Fruit fly (Drosophila melanogaster) whole organism, embryonic: ENCODE results near the gene CG11811.
A peak's percentile ranks its signal among the peaks of the same experiment; 100 is the strongest.

Source experiments
- ATbp ChIP-seq: fragments of 200-800 bp; sonication (Bioruptor generic); optimal IDR thresholded peaks from 2 replicates; lab custom pipeline; 2017; ENCODE audit warnings: missing biosample characterization, mild to moderate bottlenecking, missing genetic modification characterization, missing genetic modification reagents
- Ada2b ChIP-seq: fragments of 200-800 bp; sonication (Bioruptor generic); IDR thresholded peaks from 2 replicates; pipeline ENCODE4 v1.3.6; 2022; ENCODE audit warnings: missing biosample characterization, missing genetic modification characterization
- BtbVII ChIP-seq: fragments of 200-800 bp; sonication (Bioruptor generic); optimal IDR thresholded peaks from 3 replicates; lab custom pipeline; 2017; ENCODE audit warnings: missing biosample characterization, mild to moderate bottlenecking, missing genetic modification characterization
- CG10654 ChIP-seq: fragments of 200-800 bp; sonication (Bioruptor generic); optimal IDR thresholded peaks from 2 replicates; lab custom pipeline; 2016; ENCODE audit warnings: missing biosample characterization, missing genetic modification characterization
- CG11247 ChIP-seq: fragments of 200-800 bp; sonication (Bioruptor generic); IDR thresholded peaks from 2 replicates; pipeline ENCODE4 v1.3.6; 2022; ENCODE audit warnings: missing biosample characterization, missing genetic modification characterization
- CG11398 ChIP-seq: fragments of 200-800 bp; sonication (Bioruptor generic); optimal IDR thresholded peaks from 2 replicates; lab custom pipeline; 2016; ENCODE audit warnings: missing biosample characterization, missing genetic modification characterization
- CG12769 ChIP-seq: fragments of 200-800 bp; sonication (Bioruptor generic); optimal IDR thresholded peaks from 2 replicates; lab custom pipeline; 2019; ENCODE audit warnings: missing biosample characterization, mild to moderate bottlenecking, missing genetic modification characterization, moderate library complexity
- CG15514 ChIP-seq: fragments of 200-800 bp; sonication (Bioruptor generic); optimal IDR thresholded peaks from 3 replicates; lab custom pipeline; 2017; ENCODE audit warnings: missing biosample characterization, missing genetic modification characterization, mild to moderate bottlenecking, moderate library complexity, missing genetic modification reagents
- CG1602 ChIP-seq: fragments of 200-800 bp; sonication (Bioruptor generic); optimal IDR thresholded peaks from 3 replicates; lab custom pipeline; 2016; ENCODE audit warnings: missing biosample characterization, missing genetic modification characterization
- CG2199 ChIP-seq: fragments of 200-800 bp; sonication (Bioruptor generic); IDR thresholded peaks from 3 replicates; pipeline ENCODE4 v1.3.6; 2022; ENCODE audit warnings: missing biosample characterization, missing genetic modification characterization
- CG2712 ChIP-seq: fragments of 200-800 bp; optimal IDR thresholded peaks from 3 replicates; lab custom pipeline; 2019; ENCODE audit warnings: missing biosample characterization, mild to moderate bottlenecking, missing genetic modification characterization, moderate library complexity
- CG31365 ChIP-seq: fragments of 200-800 bp; sonication (Bioruptor generic); optimal IDR thresholded peaks from 2 replicates; lab custom pipeline; 2018; ENCODE audit warnings: missing biosample characterization, mild to moderate bottlenecking, missing genetic modification characterization
- CG7928 ChIP-seq: fragments of 200-800 bp; sonication (Bioruptor generic); optimal IDR thresholded peaks from 2 replicates; lab custom pipeline; 2017; ENCODE audit warnings: missing biosample characterization, mild to moderate bottlenecking, missing genetic modification characterization
- CG7963 ChIP-seq: fragments of 200-800 bp; sonication (Bioruptor generic); IDR thresholded peaks from 3 replicates; pipeline ENCODE4 v1.3.6; 2022; ENCODE audit warnings: missing biosample characterization, missing genetic modification characterization; ENCODE audit not compliant: partially characterized antibody
- CG8290 ChIP-seq, 3 experiments: fragments of 200-800 bp; sonication (Bioruptor generic); optimal IDR thresholded peaks; 2 replicates each; lab custom pipeline; 2016 to 2019; ENCODE audit warnings: missing biosample characterization in 3 of 3, missing genetic modification characterization in 3 of 3, mild to moderate bottlenecking in 2 of 3, moderate library complexity in 1 of 3
- CG9797 ChIP-seq: fragments of 200-800 bp; sonication (Bioruptor generic); optimal IDR thresholded peaks from 3 replicates; lab custom pipeline; 2018; ENCODE audit warnings: missing biosample characterization, mild to moderate bottlenecking, missing genetic modification characterization
- CG9932 ChIP-seq: fragments of 200-800 bp; sonication (Bioruptor generic); IDR thresholded peaks from 2 replicates; pipeline ENCODE4 v1.3.6; 2022; ENCODE audit warnings: missing biosample characterization, missing genetic modification characterization
- Camta ChIP-seq: fragments of 200-800 bp; sonication (Bioruptor generic); optimal IDR thresholded peaks from 2 replicates; lab custom pipeline; 2016; ENCODE audit warnings: missing biosample characterization, missing genetic modification characterization
- CoRest ChIP-seq: fragments of 200-800 bp; sonication (Bioruptor generic); optimal IDR thresholded peaks from 3 replicates; lab custom pipeline; 2018; ENCODE audit warnings: missing biosample characterization, mild to moderate bottlenecking, missing genetic modification characterization, moderate library complexity
- Deaf1 ChIP-seq: fragments of 200-800 bp; optimal IDR thresholded peaks from 3 replicates; lab custom pipeline; 2019; ENCODE audit warnings: missing biosample characterization, mild to moderate bottlenecking, missing genetic modification characterization, moderate library complexity
- ERR ChIP-seq: fragments of 200-800 bp; sonication (Bioruptor generic); optimal IDR thresholded peaks from 2 replicates; lab custom pipeline; 2016; ENCODE audit warnings: missing biosample characterization, missing genetic modification characterization
- Eip74EF ChIP-seq, 2 experiments: fragments of 200-800 bp in 1 of 2; fragments of >200 bp in 1 of 2; sonication (Bioruptor generic) in 1 of 2; optimal IDR thresholded peaks; 2 replicates each; lab custom pipeline; 2017 to 2019; ENCODE audit warnings: missing biosample characterization in 2 of 2, missing genetic modification characterization in 2 of 2, mild to moderate bottlenecking in 1 of 2, moderate library complexity in 1 of 2
- Fer3 ChIP-seq: fragments of 200-800 bp; sonication (Bioruptor generic); optimal IDR thresholded peaks from 2 replicates; lab custom pipeline; 2018; ENCODE audit warnings: missing biosample characterization, mild to moderate bottlenecking, missing genetic modification characterization, moderate library complexity
- HmgD ChIP-seq: fragments of 200-800 bp; sonication (Bioruptor generic); optimal IDR thresholded peaks from 3 replicates; lab custom pipeline; 2016; ENCODE audit warnings: missing biosample characterization, missing genetic modification characterization
- Lpt ChIP-seq: fragments of >200 bp; optimal IDR thresholded peaks from 2 replicates; lab custom pipeline; 2018; ENCODE audit warnings: missing biosample characterization, missing genetic modification characterization
- NC2α ChIP-seq: fragments of 200-800 bp; sonication (Bioruptor generic); optimal IDR thresholded peaks from 2 replicates; lab custom pipeline; 2016; ENCODE audit warnings: missing biosample characterization, missing genetic modification characterization
- Scr ChIP-seq: fragments of 200-800 bp; sonication (Bioruptor generic); IDR thresholded peaks from 2 replicates; pipeline ENCODE4 v1.3.6; 2022; ENCODE audit warnings: missing biosample characterization, missing genetic modification characterization; ENCODE audit not compliant: partially characterized antibody
- Usf ChIP-seq: fragments of 200-800 bp; sonication (Bioruptor generic); optimal IDR thresholded peaks from 2 replicates; lab custom pipeline; 2017; ENCODE audit warnings: missing genotype, missing biosample characterization, missing genetic modification characterization
- ab ChIP-seq: fragments of 200-800 bp; sonication (Bioruptor generic); optimal IDR thresholded peaks from 2 replicates; lab custom pipeline; 2016; ENCODE audit warnings: missing biosample characterization, missing genetic modification characterization
- amos ChIP-seq: fragments of 200-800 bp; sonication (Bioruptor generic); IDR thresholded peaks from 2 replicates; pipeline ENCODE4 v1.3.6; 2022; ENCODE audit warnings: missing biosample characterization, missing genetic modification characterization; ENCODE audit not compliant: partially characterized antibody
- bab2 ChIP-seq: fragments of 200-800 bp; sonication (Bioruptor generic); optimal IDR thresholded peaks from 2 replicates; lab custom pipeline; 2016; ENCODE audit warnings: missing biosample characterization, missing genetic modification characterization
- bigmax ChIP-seq: fragments of 200-800 bp; sonication (Bioruptor generic); optimal IDR thresholded peaks from 2 replicates; lab custom pipeline; 2018; ENCODE audit warnings: missing biosample characterization, mild to moderate bottlenecking, missing genetic modification characterization
- btn ChIP-seq: fragments of 200-800 bp; sonication (Bioruptor generic); optimal IDR thresholded peaks from 2 replicates; lab custom pipeline; 2016; ENCODE audit warnings: missing biosample characterization, missing genetic modification characterization
- chif ChIP-seq, 2 experiments: fragments of 200-800 bp; sonication (Bioruptor generic); optimal IDR thresholded peaks; 3 replicates each; lab custom pipeline; 2016; ENCODE audit warnings: missing biosample characterization in 2 of 2, missing genetic modification characterization in 2 of 2
- crol ChIP-seq: fragments of 200-800 bp; sonication (Bioruptor generic); IDR thresholded peaks from 2 replicates; pipeline ENCODE4 v1.3.6; 2022; ENCODE audit warnings: missing biosample characterization, missing genetic modification characterization
- dimm ChIP-seq: fragments of 200-800 bp; sonication (Bioruptor generic); IDR thresholded peaks from 2 replicates; pipeline ENCODE4 v1.3.6; 2022; ENCODE audit warnings: missing biosample characterization, missing genetic modification characterization
- fd102C ChIP-seq: fragments of 200-800 bp; sonication (Bioruptor generic); optimal IDR thresholded peaks from 2 replicates; lab custom pipeline; 2018; ENCODE audit warnings: missing biosample characterization, mild to moderate bottlenecking, missing genetic modification characterization, moderate library complexity
- grau ChIP-seq: fragments of 200-800 bp; optimal IDR thresholded peaks from 3 replicates; lab custom pipeline; 2019; ENCODE audit warnings: missing biosample characterization, mild to moderate bottlenecking, missing genetic modification characterization, moderate library complexity
- gsb ChIP-seq: fragments of 200-800 bp; sonication (Bioruptor generic); IDR thresholded peaks from 2 replicates; pipeline ENCODE4 v1.3.6; 2022; ENCODE audit warnings: missing biosample characterization, missing genetic modification characterization
- jumu ChIP-seq: fragments of 200-800 bp; sonication (Bioruptor generic); optimal IDR thresholded peaks from 3 replicates; lab custom pipeline; 2016; ENCODE audit warnings: missing biosample characterization, missing genetic modification characterization
- nerfin-2 ChIP-seq: fragments of 200-800 bp; sonication (Bioruptor generic); IDR thresholded peaks from 2 replicates; pipeline ENCODE4 v1.3.6; 2022; ENCODE audit warnings: missing biosample characterization, missing genetic modification characterization; ENCODE audit not compliant: partially characterized antibody
- nmo ChIP-seq: fragments of 200-800 bp; sonication (Bioruptor generic); optimal IDR thresholded peaks from 2 replicates; lab custom pipeline; 2018; ENCODE audit warnings: missing biosample characterization, mild to moderate bottlenecking, missing genetic modification characterization, moderate library complexity
- phol ChIP-seq: fragments of 200-800 bp; sonication (Bioruptor generic); optimal IDR thresholded peaks from 3 replicates; lab custom pipeline; 2018; ENCODE audit warnings: missing biosample characterization, mild to moderate bottlenecking, missing genetic modification characterization, moderate library complexity
- pita ChIP-seq: fragments of 200-800 bp; sonication (Bioruptor generic); optimal IDR thresholded peaks from 2 replicates; lab custom pipeline; 2017; ENCODE audit warnings: missing biosample characterization, mild to moderate bottlenecking, missing genetic modification characterization
- pros ChIP-seq: fragments of 200-800 bp; sonication (Bioruptor generic); optimal IDR thresholded peaks from 3 replicates; lab custom pipeline; 2019; ENCODE audit warnings: missing biosample characterization, mild to moderate bottlenecking, missing genetic modification characterization, moderate library complexity
- schlank ChIP-seq: fragments of 200-800 bp; sonication (Bioruptor generic); optimal IDR thresholded peaks from 2 replicates; lab custom pipeline; 2018; ENCODE audit warnings: missing biosample characterization, mild to moderate bottlenecking, missing genetic modification characterization
- sens ChIP-seq: fragments of 200-800 bp; sonication (Bioruptor generic); peaks from one replicate; lab custom pipeline; 2016; ENCODE audit warnings: missing biosample characterization, missing genetic modification characterization
- tin ChIP-seq: fragments of 200-800 bp; sonication (Bioruptor generic); optimal IDR thresholded peaks from 3 replicates; lab custom pipeline; 2016; ENCODE audit warnings: missing biosample characterization, missing genetic modification characterization
- wor ChIP-seq: fragments of 200-800 bp; sonication (Bioruptor generic); IDR thresholded peaks from 2 replicates; pipeline ENCODE4 v1.3.6; 2022; ENCODE audit warnings: missing biosample characterization, missing genetic modification characterization
- zfh2 ChIP-seq: fragments of 200-800 bp; sonication (Bioruptor generic); optimal IDR thresholded peaks from 2 replicates; lab custom pipeline; 2016; ENCODE audit warnings: missing biosample characterization, missing genetic modification characterization

The CG11811 gene

DNA sequence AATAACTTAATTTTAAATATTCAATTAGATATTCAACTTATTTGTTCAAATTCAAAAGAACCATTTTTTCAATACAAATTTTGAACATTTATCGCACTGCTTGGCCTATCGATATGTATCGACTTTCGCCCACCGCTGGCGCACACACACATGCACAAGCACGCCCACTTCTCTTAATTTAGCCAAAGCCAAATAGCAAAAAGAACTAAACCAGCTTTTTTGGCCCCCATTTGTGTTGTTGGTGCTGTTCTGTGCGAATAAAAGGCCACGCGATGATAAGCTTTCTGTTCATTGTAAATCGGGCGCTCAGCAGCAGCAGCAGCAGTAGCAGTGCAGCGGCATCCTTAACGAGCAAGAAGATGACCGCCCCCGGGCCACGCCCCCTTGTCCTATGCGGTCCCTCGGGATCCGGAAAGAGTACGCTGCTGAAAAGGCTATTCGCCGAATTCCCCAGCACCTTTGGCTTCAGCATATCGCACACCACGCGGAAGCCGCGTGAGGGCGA is at the start of gene CG11811 (continued):
- TF ChIP-seq gsb (GFP tag; lab: Robert Waterston, UW) (no peak), BtbVII (no peak), Fer3 (tag; lab: Kevin White, UChicago) (no peak), Eip74EF (GFP tag; optimal IDR thresholded peaks at IDR 0.05; lab: Kevin White, UChicago) (no peak), CG10654 (GFP tag; lab: Kevin White, UChicago) (no peak), CG31365 (tag; lab: Kevin White, UChicago) (peak; percentile 80), ATbp (no peak), Scr (GFP tag; lab: Robert Waterston, UW) (peak; percentile 82), CoRest (tag; lab: Kevin White, UChicago) (peak; percentile 17), CG8290 (GFP tag; optimal IDR thresholded peaks at IDR 0.05; lab: Kevin White, UChicago) (peak; percentile 66), CG8290 (tag; optimal IDR thresholded peaks at IDR 0.05; lab: Kevin White, UChicago) (peak; percentile 73 to 75), CG11247 (GFP tag; lab: Robert Waterston, UW) (no peak), tin (GFP tag; lab: Kevin White, UChicago) (no peak), Lpt (GFP tag; lab: Kevin White, UChicago) (no peak), Ada2b (no peak), pros (no peak), CG9932 (GFP tag; lab: Robert Waterston, UW) (peak; percentile 51; the same call in 1 of the 2 replicates), wor (GFP tag; lab: Robert Waterston, UW) (no peak), btn (GFP tag; lab: Kevin White, UChicago) (no peak), CG7928 (GFP tag; lab: Kevin White, UChicago) (no peak), schlank (tag; lab: Kevin White, UChicago) (no peak), sens (GFP tag; lab: Kevin White, UChicago) (peak; percentile 5), Usf (GFP tag; lab: Kevin White, UChicago) (no peak), chif (GFP tag; optimal IDR thresholded peaks at IDR 0.05; lab: Kevin White, UChicago) (no peak), CG9797 (GFP tag; lab: Kevin White, UChicago) (no peak), NC2α (no peak), Deaf1 (no peak), CG1602 (no peak), CG11398 (GFP tag; lab: Kevin White, UChicago) (no peak), CG15514 (peak; percentile 97), fd102C (GFP tag; lab: Kevin White, UChicago) (no peak), zfh2 (no peak), ab (GFP tag; lab: Kevin White, UChicago) (no peak), crol (GFP tag; lab: Robert Waterston, UW) (no peak), HmgD (GFP tag; lab: Kevin White, UChicago) (no peak), phol (tag; lab: Kevin White, UChicago) (peak; percentile 38), bigmax (GFP tag; lab: Kevin White, UChicago) (no peak), ERR (no peak), nerfin-2 (GFP tag; lab: Robert Waterston, UW) (peak; percentile 68; the same call in 1 of the 2 replicates), dimm (GFP tag; lab: Robert Waterston, UW) (no peak), CG2712 (peak; percentile 7), CG12769 (tag; lab: Kevin White, UChicago) (peak; percentile 86), Camta (no peak), CG7963 (GFP tag; lab: Robert Waterston, UW) (peak; percentile 69), nmo (peak; percentile 9), grau (tag; lab: Kevin White, UChicago) (peak; percentile 18), amos (GFP tag; lab: Robert Waterston, UW) (peak; percentile 87), bab2 (no peak), pita (GFP tag; lab: Kevin White, UChicago) (no peak), CG2199 (GFP tag; lab: Robert Waterston, UW) (no peak), jumu (GFP tag; lab: Kevin White, UChicago) (no peak)
